Fruit fly (Drosophila melanogaster): ENCODE data around the gene Set8.

DNA sequence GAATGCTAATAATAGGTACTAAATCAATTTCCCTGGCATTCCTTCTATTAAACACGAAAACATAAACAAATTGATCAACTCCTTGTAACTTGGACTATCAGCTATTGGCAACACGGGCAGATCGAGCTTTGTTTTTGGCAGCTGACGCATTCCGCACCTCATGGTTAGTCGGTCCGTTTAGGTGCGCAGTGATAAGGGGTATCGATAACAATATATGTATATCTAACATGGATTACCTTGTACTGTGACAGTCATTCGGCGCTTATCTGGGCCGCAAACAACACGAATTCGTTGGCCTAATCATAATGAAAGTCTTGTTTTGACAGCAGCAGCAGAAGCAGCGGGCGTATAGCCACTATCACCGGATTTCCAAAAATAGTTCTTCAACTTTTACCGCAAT lies 27.9 kb upstream of the Set8 start:
- TF ChIP-seq CG8478 (optimal IDR thresholded peaks at IDR 0.05) (no peak), CTCF (optimal IDR thresholded peaks at IDR 0.05) (no peak)
